Fruit fly (Drosophila melanogaster): ENCODE results near the gene kibra.

The kibra gene

dm6 chr3R:14649307-14650239 is 74.5 kb downstream of the kibra start (continued):
- TF ChIP-seq CG9705 (GFP tag; optimal IDR thresholded peaks at IDR 0.05) (peak; percentile 8), ey (GFP tag; optimal IDR thresholded peaks at IDR 0.05) (peak; percentile 89), OdsH (GFP tag; optimal IDR thresholded peaks at IDR 0.05) (peak; percentile 93), foxo (GFP tag; optimal IDR thresholded peaks at IDR 0.05) (peak; percentile 55 to 91), Abd-B (GFP tag; optimal IDR thresholded peaks at IDR 0.05) (no peak), CG32264 (GFP tag; optimal IDR thresholded peaks at IDR 0.05) (peak; percentile 74), Hr83 (GFP tag; optimal IDR thresholded peaks at IDR 0.05; ENCODE audit: poor library complexity, severe bottlenecking) (peak; percentile 26), woc (GFP tag; optimal IDR thresholded peaks at IDR 0.05) (peak; percentile 88)
